Worm (Caenorhabditis elegans) whole organism, early embryonic: ENCODE measurements around the gene mlcd-1.

ENCODE experiments used
- B0310.2 ChIP-seq: sonication (generic microtip); optimal IDR thresholded peaks from 2 replicates; lab custom pipeline; 2016; ENCODE audit warnings: mild to moderate bottlenecking, missing genetic modification characterization, missing compliant biosample characterization
- F13C5.2 ChIP-seq: sonication (generic microtip); optimal IDR thresholded peaks from 2 replicates; lab custom pipeline; 2017; ENCODE audit warnings: mild to moderate bottlenecking, missing genetic modification characterization, inconsistent platforms, missing compliant biosample characterization
- aly-1 ChIP-seq: sonication (generic microtip); optimal IDR thresholded peaks from 2 replicates; lab custom pipeline; 2016; ENCODE audit warnings: missing genetic modification characterization, missing compliant biosample characterization
- ama-1 ChIP-seq: fragments of 150-350 bp; optimal IDR thresholded peaks from 2 replicates; lab custom pipeline; 2014
- ceh-13 ChIP-seq: fragments of 200-800 bp; sonication (Bioruptor generic); optimal IDR thresholded peaks from 2 replicates; lab custom pipeline; 2018; ENCODE audit warnings: mild to moderate bottlenecking, missing genetic modification characterization, missing compliant biosample characterization
- ceh-36 ChIP-seq: sonication (generic microtip); optimal IDR thresholded peaks from 2 replicates; lab custom pipeline; 2016; ENCODE audit warnings: missing genetic modification characterization, inconsistent platforms, missing compliant biosample characterization
- ets-7 ChIP-seq: sonication (generic microtip); optimal IDR thresholded peaks from 2 replicates; lab custom pipeline; 2016; ENCODE audit warnings: missing genotype, missing genetic modification characterization, missing compliant biosample characterization
- flt-1 ChIP-seq: fragments of 200-800 bp; sonication (Bioruptor generic); IDR thresholded peaks from 2 replicates; pipeline ENCODE4 v1.3.6; 2022; ENCODE audit warnings: missing genetic modification characterization, missing compliant biosample characterization
- hmbx-1 ChIP-seq: sonication (generic microtip); optimal IDR thresholded peaks from 2 replicates; lab custom pipeline; 2016; ENCODE audit warnings: mild to moderate bottlenecking, missing genetic modification characterization, missing compliant biosample characterization
- hmg-4 ChIP-seq: fragments of 200-800 bp; sonication (Bioruptor generic); optimal IDR thresholded peaks from 2 replicates; lab custom pipeline; 2018; ENCODE audit warnings: mild to moderate bottlenecking, missing genetic modification characterization, missing compliant biosample characterization
- hnd-1 ChIP-seq: sonication (generic microtip); optimal IDR thresholded peaks from 2 replicates; lab custom pipeline; 2016; ENCODE audit warnings: missing genetic modification characterization, missing compliant biosample characterization
- pes-1 ChIP-seq: fragments of 200-800 bp; sonication (Bioruptor generic); IDR thresholded peaks from 2 replicates; pipeline ENCODE4 v1.3.6; 2022; ENCODE audit warnings: missing genetic modification reagents, missing genetic modification characterization, missing compliant biosample characterization
- scrt-1 ChIP-seq: fragments of 200-800 bp; sonication (Bioruptor generic); IDR thresholded peaks from 2 replicates; pipeline ENCODE4 v1.3.6; 2022; ENCODE audit warnings: missing genetic modification characterization, missing compliant biosample characterization
- sea-1 ChIP-seq: fragments of 200-800 bp; sonication (Bioruptor generic); conservative IDR thresholded peaks from 2 replicates; pipeline ENCODE4 v1.3.6; 2022; ENCODE audit warnings: missing genetic modification characterization, missing compliant biosample characterization
- tbx-11 ChIP-seq: fragments of 200-800 bp; sonication (Bioruptor generic); IDR thresholded peaks from 2 replicates; pipeline ENCODE4 v1.3.6; 2022; ENCODE audit warnings: missing genetic modification characterization, missing compliant biosample characterization
- tbx-37 ChIP-seq: fragments of 200-800 bp; sonication (Bioruptor generic); conservative IDR thresholded peaks from 2 replicates; pipeline ENCODE4 v1.3.6; 2022; ENCODE audit warnings: missing genetic modification reagents, missing genetic modification characterization, missing compliant biosample characterization
- tra-4 ChIP-seq: sonication (generic microtip); optimal IDR thresholded peaks from 2 replicates; lab custom pipeline; 2017; ENCODE audit warnings: missing genetic modification characterization, missing compliant biosample characterization

mlcd-1 gene

ce11 chrIII:4568455-4568854 is 525 bp upstream of the mlcd-1 start, which contains the start of gene idhg-1:
Gene idhg-1 (plus strand): TSS chrIII:4568797.
- TF ChIP-seq pes-1 (peak; percentile 97), ceh-36 (tag; lab: Kevin White, UChicago) (peak; percentile 92), hmbx-1 (tag; lab: Kevin White, UChicago) (peak; percentile 85), F13C5.2 (tag; lab: Kevin White, UChicago) (peak; percentile 88), hnd-1 (tag; lab: Kevin White, UChicago) (peak; percentile 87), flt-1 (GFP tag; lab: Robert Waterston, UW) (peak; percentile 93), tra-4 (tag; lab: Kevin White, UChicago) (peak; percentile 93), ets-7 (tag; lab: Kevin White, UChicago) (peak; percentile 96), scrt-1 (GFP tag; lab: Robert Waterston, UW) (peak; percentile 93), hmg-4 (GFP tag; lab: Kevin White, UChicago) (peak; percentile 97), aly-1 (tag; lab: Kevin White, UChicago) (peak; percentile 94), tbx-11 (GFP tag; lab: Robert Waterston, UW) (peak; percentile 98), tbx-37 (GFP tag; lab: Robert Waterston, UW) (peak; percentile 94), sea-1 (GFP tag; lab: Robert Waterston, UW) (peak; percentile 98), ceh-13 (GFP tag; lab: Kevin White, UChicago) (peak; percentile 98), ama-1 (lab: Kevin White, UChicago) (no peak), B0310.2 (tag; lab: Kevin White, UChicago) (peak; percentile 91)

- TF ChIP-seq tbx-37 (GFP tag; lab: Robert Waterston, UW) (no peak), F13C5.2 (tag; lab: Kevin White, UChicago) (peak; percentile 32)
Observed at ce11 chrIII:4562070-4562788, 5.7 kb downstream of the mlcd-1 start, which contains the start of gene pan-1. Gene pan-1 (plus strand): TSS chrIII:4562738.

- TF ChIP-seq tbx-11 (GFP tag; lab: Robert Waterston, UW): no peak
- TF ChIP-seq ceh-36 (tag; lab: Kevin White, UChicago): no peak
- no peak for TF ChIP-seq ama-1 (lab: Kevin White, UChicago)
- TF ChIP-seq tbx-37 (GFP tag; lab: Robert Waterston, UW): no peak
- TF ChIP-seq hmbx-1 (tag; lab: Kevin White, UChicago): no peak
- TF ChIP-seq flt-1 (GFP tag; lab: Robert Waterston, UW): no peak
- no peak for TF ChIP-seq aly-1 (tag; lab: Kevin White, UChicago)
- no peak for TF ChIP-seq sea-1 (GFP tag; lab: Robert Waterston, UW)
- no peak for TF ChIP-seq scrt-1 (GFP tag; lab: Robert Waterston, UW)
- no peak for TF ChIP-seq pes-1
- no peak for TF ChIP-seq ceh-13 (GFP tag; lab: Kevin White, UChicago)
- no peak for TF ChIP-seq ets-7 (tag; lab: Kevin White, UChicago)
- TF ChIP-seq hmg-4 (GFP tag; lab: Kevin White, UChicago): no peak
- no peak for TF ChIP-seq tra-4 (tag; lab: Kevin White, UChicago)
- no peak for TF ChIP-seq hnd-1 (tag; lab: Kevin White, UChicago)
- TF ChIP-seq F13C5.2 (tag; lab: Kevin White, UChicago): no peak
Observed at ce11 chrIII:4561286-4561685, 6.6 kb downstream of the mlcd-1 start.

- TF ChIP-seq hnd-1 (tag; lab: Kevin White, UChicago): no peak
- no peak for TF ChIP-seq pes-1
- no peak for TF ChIP-seq aly-1 (tag; lab: Kevin White, UChicago)
- TF ChIP-seq scrt-1 (GFP tag; lab: Robert Waterston, UW): no peak
- TF ChIP-seq tbx-37 (GFP tag; lab: Robert Waterston, UW): no peak
- TF ChIP-seq sea-1 (GFP tag; lab: Robert Waterston, UW): no peak
- TF ChIP-seq ceh-13 (GFP tag; lab: Kevin White, UChicago): no peak
- TF ChIP-seq ceh-36 (tag; lab: Kevin White, UChicago): no peak
- TF ChIP-seq F13C5.2 (tag; lab: Kevin White, UChicago): peak; percentile 41
- TF ChIP-seq hmg-4 (GFP tag; lab: Kevin White, UChicago): peak; percentile 7
- no peak for TF ChIP-seq hmbx-1 (tag; lab: Kevin White, UChicago)
- no peak for TF ChIP-seq flt-1 (GFP tag; lab: Robert Waterston, UW)
- no peak for TF ChIP-seq tra-4 (tag; lab: Kevin White, UChicago)
- TF ChIP-seq B0310.2 (tag; lab: Kevin White, UChicago): no peak
- TF ChIP-seq ama-1 (lab: Kevin White, UChicago): no peak
- TF ChIP-seq tbx-11 (GFP tag; lab: Robert Waterston, UW): no peak
Observed at ce11 chrIII:4560393-4560890, 7.5 kb downstream of the mlcd-1 start.

- TF ChIP-seq hmg-4 (GFP tag; lab: Kevin White, UChicago) (no peak), F13C5.2 (tag; lab: Kevin White, UChicago) (no peak), flt-1 (GFP tag; lab: Robert Waterston, UW) (no peak)
Observed at ce11 chrIII:4555345-4555744, 12.6 kb downstream of the mlcd-1 start.

- TF ChIP-seq hnd-1 (tag; lab: Kevin White, UChicago) (no peak), pes-1 (no peak), tra-4 (tag; lab: Kevin White, UChicago) (no peak)
Observed at ce11 chrIII:4553316-4553715, 14.6 kb downstream of the mlcd-1 start, which contains the start of gene imph-1. Gene imph-1 (plus strand): TSS chrIII:4553616.

- TF ChIP-seq scrt-1 (GFP tag; lab: Robert Waterston, UW) (no peak), aly-1 (tag; lab: Kevin White, UChicago) (no peak), tra-4 (tag; lab: Kevin White, UChicago) (no peak), tbx-11 (GFP tag; lab: Robert Waterston, UW) (no peak), pes-1 (no peak), sea-1 (GFP tag; lab: Robert Waterston, UW) (no peak), ceh-13 (GFP tag; lab: Kevin White, UChicago) (no peak), tbx-37 (GFP tag; lab: Robert Waterston, UW) (no peak), hmbx-1 (tag; lab: Kevin White, UChicago) (no peak)
Observed at ce11 chrIII:4552872-4553271, 15.1 kb downstream of the mlcd-1 start.
